Worm (Caenorhabditis elegans) whole organism, L3 larva: ENCODE data around the gene col-99.

Experiments used
- R02D3.7 ChIP-seq: fragments of 150-350 bp; optimal IDR thresholded peaks from 2 replicates; lab custom pipeline; 2014; ENCODE audit warnings: missing biosample characterization, missing genetic modification characterization
- ZK546.5 ChIP-seq: sonication (generic microtip); optimal IDR thresholded peaks from 2 replicates; lab custom pipeline; 2017; ENCODE audit warnings: missing biosample characterization, missing genetic modification characterization
- aly-2 ChIP-seq: fragments of 150-350 bp; optimal IDR thresholded peaks from 2 replicates; lab custom pipeline; 2014; ENCODE audit warnings: missing biosample characterization, missing genetic modification characterization
- ama-1 ChIP-seq: fragments of 150-350 bp; optimal IDR thresholded peaks from 2 replicates; lab custom pipeline; 2018
- ceh-16 ChIP-seq: sonication (generic microtip); optimal IDR thresholded peaks from 2 replicates; lab custom pipeline; 2017; ENCODE audit warnings: missing biosample characterization, missing genetic modification characterization
- ceh-28 ChIP-seq: fragments of 150-350 bp; optimal IDR thresholded peaks from 2 replicates; lab custom pipeline; 2014; ENCODE audit warnings: missing biosample characterization, missing genetic modification reagents, missing genetic modification characterization
- ceh-82 ChIP-seq: fragments of 150-350 bp; optimal IDR thresholded peaks from 2 replicates; lab custom pipeline; 2014; ENCODE audit warnings: missing biosample characterization, missing genetic modification characterization
- ceh-9 ChIP-seq: sonication (generic microtip); optimal IDR thresholded peaks from 2 replicates; lab custom pipeline; 2018; ENCODE audit warnings: missing biosample characterization, missing genetic modification characterization
- daf-12 ChIP-seq: fragments of 150-350 bp; optimal IDR thresholded peaks from 2 replicates; lab custom pipeline; 2014; ENCODE audit warnings: missing biosample characterization, missing genetic modification reagents, missing genetic modification characterization
- egl-27 ChIP-seq: sonication (generic microtip); optimal IDR thresholded peaks from 4 replicates; lab custom pipeline; 2017; ENCODE audit warnings: missing biosample characterization, missing genetic modification reagents, missing genetic modification characterization
- egl-5 ChIP-seq: fragments of 150-350 bp; optimal IDR thresholded peaks from 2 replicates; lab custom pipeline; 2017; ENCODE audit warnings: missing biosample characterization, missing genetic modification reagents, missing genetic modification characterization, inconsistent platforms
- elt-1 ChIP-seq: fragments of 150-350 bp; optimal IDR thresholded peaks from 2 replicates; lab custom pipeline; 2014; ENCODE audit warnings: missing biosample characterization, missing genetic modification characterization
- elt-2 ChIP-seq: sonication (generic microtip); optimal IDR thresholded peaks from 2 replicates; lab custom pipeline; 2016; ENCODE audit warnings: missing genetic modification reagents, mild to moderate bottlenecking, missing genetic modification characterization, missing compliant biosample characterization
- elt-3 ChIP-seq, 3 experiments: fragments of 150-350 bp in 1 of 3; sonication (generic microtip) in 2 of 3; optimal IDR thresholded peaks; 2 replicates in 2 of 3; 4 replicates in 1 of 3; lab custom pipeline; 2014 to 2017; ENCODE audit warnings: missing biosample characterization in 3 of 3, missing genetic modification characterization in 3 of 3
- eor-1 ChIP-seq, 2 experiments: fragments of 150-350 bp; optimal IDR thresholded peaks; 2 replicates each; lab custom pipeline; 2014 to 2018; ENCODE audit warnings: missing biosample characterization in 2 of 2, missing genetic modification characterization in 2 of 2
- fkh-10 ChIP-seq: sonication (generic microtip); optimal IDR thresholded peaks from 2 replicates; lab custom pipeline; 2017; ENCODE audit warnings: missing biosample characterization, missing genetic modification reagents, missing genetic modification characterization
- fkh-2 ChIP-seq: fragments of 150-350 bp; optimal IDR thresholded peaks from 2 replicates; lab custom pipeline; 2014; ENCODE audit warnings: missing biosample characterization, missing genetic modification reagents, missing genetic modification characterization
- fos-1 ChIP-seq: fragments of 150-350 bp; optimal IDR thresholded peaks from 2 replicates; lab custom pipeline; 2014; ENCODE audit warnings: missing biosample characterization, missing genetic modification characterization
- hmg-11 ChIP-seq: sonication (generic microtip); optimal IDR thresholded peaks from 2 replicates; lab custom pipeline; 2016; ENCODE audit warnings: missing genetic modification characterization, missing compliant biosample characterization
- jun-1 ChIP-seq: fragments of 150-350 bp; optimal IDR thresholded peaks from 2 replicates; lab custom pipeline; 2014; ENCODE audit warnings: missing biosample characterization, missing genetic modification reagents, missing genetic modification characterization
- lin-15B ChIP-seq: fragments of 150-350 bp; optimal IDR thresholded peaks from 2 replicates; lab custom pipeline; 2014; ENCODE audit warnings: missing biosample characterization, missing genetic modification characterization
- lin-39 ChIP-seq: fragments of 150-350 bp; optimal IDR thresholded peaks from 2 replicates; lab custom pipeline; 2018; ENCODE audit warnings: missing biosample characterization, missing genetic modification reagents, missing genetic modification characterization
- lsy-12 ChIP-seq: sonication (generic microtip); optimal IDR thresholded peaks from 2 replicates; lab custom pipeline; 2016; ENCODE audit warnings: mild to moderate bottlenecking, missing genetic modification characterization, missing compliant biosample characterization
- mdl-1 ChIP-seq: fragments of 150-350 bp; optimal IDR thresholded peaks from 2 replicates; lab custom pipeline; 2014; ENCODE audit warnings: missing biosample characterization, missing genetic modification characterization
- mml-1 ChIP-seq: fragments of 150-350 bp; sonication (generic microtip); optimal IDR thresholded peaks from 3 replicates; lab custom pipeline; 2014; ENCODE audit warnings: missing biosample characterization, missing genetic modification characterization
- nhr-11 ChIP-seq: fragments of 150-350 bp; optimal IDR thresholded peaks from 2 replicates; lab custom pipeline; 2014; ENCODE audit warnings: missing biosample characterization, missing genetic modification characterization
- nhr-12 ChIP-seq: fragments of 150-350 bp; optimal IDR thresholded peaks from 2 replicates; lab custom pipeline; 2014; ENCODE audit warnings: missing biosample characterization, missing genetic modification characterization
- nhr-23 ChIP-seq: fragments of 150-350 bp; optimal IDR thresholded peaks from 2 replicates; lab custom pipeline; 2014; ENCODE audit warnings: missing biosample characterization, missing genetic modification reagents, missing genetic modification characterization
- nhr-237 ChIP-seq: fragments of 150-350 bp; optimal IDR thresholded peaks from 2 replicates; lab custom pipeline; 2014; ENCODE audit warnings: missing biosample characterization, missing genetic modification characterization
- nhr-25 ChIP-seq: sonication (generic microtip); optimal IDR thresholded peaks from 2 replicates; lab custom pipeline; 2017; ENCODE audit warnings: missing biosample characterization, missing genetic modification characterization
- nhr-28 ChIP-seq: fragments of 150-350 bp; optimal IDR thresholded peaks from 2 replicates; lab custom pipeline; 2014; ENCODE audit warnings: missing biosample characterization, missing genetic modification characterization
- nhr-43 ChIP-seq: sonication (generic microtip); optimal IDR thresholded peaks from 2 replicates; lab custom pipeline; 2016; ENCODE audit warnings: mild to moderate bottlenecking, missing genetic modification characterization, missing compliant biosample characterization; ENCODE audit not compliant: poor library complexity, severe bottlenecking
- nhr-67 ChIP-seq: fragments of 150-350 bp; optimal IDR thresholded peaks from 2 replicates; lab custom pipeline; 2014; ENCODE audit warnings: missing biosample characterization, missing genetic modification characterization
- nhr-76 ChIP-seq: fragments of 150-350 bp; sonication (generic microtip); optimal IDR thresholded peaks from 5 replicates; lab custom pipeline; 2014; ENCODE audit warnings: missing biosample characterization, missing genetic modification characterization
- nhr-77 ChIP-seq: fragments of 150-350 bp; optimal IDR thresholded peaks from 2 replicates; lab custom pipeline; 2014; ENCODE audit warnings: missing biosample characterization, missing genetic modification characterization
- pha-4 ChIP-seq: fragments of 150-350 bp; optimal IDR thresholded peaks from 2 replicates; lab custom pipeline; 2014; ENCODE audit warnings: missing biosample characterization, missing genetic modification reagents, missing genetic modification characterization
- pqm-1 ChIP-seq: fragments of 150-350 bp; optimal IDR thresholded peaks from 2 replicates; lab custom pipeline; 2017; ENCODE audit warnings: missing biosample characterization, missing genetic modification characterization, inconsistent platforms
- sea-2 ChIP-seq: fragments of 150-350 bp; sonication (generic microtip); optimal IDR thresholded peaks from 4 replicates; lab custom pipeline; 2014; ENCODE audit warnings: missing biosample characterization, missing genetic modification reagents, missing genetic modification characterization
- skn-1 ChIP-seq: fragments of 150-350 bp; optimal IDR thresholded peaks from 2 replicates; lab custom pipeline; 2014; ENCODE audit warnings: missing biosample characterization, missing genetic modification characterization
- snpc-4 ChIP-seq: fragments of 150-350 bp; optimal IDR thresholded peaks from 2 replicates; lab custom pipeline; 2014; ENCODE audit warnings: missing biosample characterization, missing genetic modification characterization
- tbx-2 ChIP-seq: sonication (generic microtip); optimal IDR thresholded peaks from 2 replicates; lab custom pipeline; 2016; ENCODE audit warnings: mild to moderate bottlenecking, missing genetic modification characterization, missing compliant biosample characterization
- unc-39 ChIP-seq: sonication (generic microtip); optimal IDR thresholded peaks from 4 replicates; lab custom pipeline; 2017; ENCODE audit warnings: missing biosample characterization, missing genetic modification characterization
- unc-62 ChIP-seq: fragments of 150-350 bp; sonication (generic microtip); optimal IDR thresholded peaks from 4 replicates; lab custom pipeline; 2014; ENCODE audit warnings: missing biosample characterization, missing genetic modification reagents, missing genetic modification characterization
- ztf-11 ChIP-seq: fragments of 150-350 bp; optimal IDR thresholded peaks from 2 replicates; lab custom pipeline; 2014; ENCODE audit warnings: missing biosample characterization, missing genetic modification characterization
- ztf-4 ChIP-seq: fragments of 150-350 bp; optimal IDR thresholded peaks from 2 replicates; lab custom pipeline; 2014; ENCODE audit warnings: missing biosample characterization, missing genetic modification characterization

col-99 gene

ce11 chrIV:149794-150193 is 2.1 kb upstream of the col-99 start:
- TF ChIP-seq pqm-1 (tag; lab: Kevin White, UChicago): no peak
- no peak for TF ChIP-seq nhr-25 (tag; lab: Kevin White, UChicago)
- no peak for TF ChIP-seq aly-2 (tag; lab: Kevin White, UChicago)
- no peak for TF ChIP-seq ztf-11
- TF ChIP-seq mdl-1 (tag; lab: Kevin White, UChicago): no peak
- no peak for TF ChIP-seq elt-2 (tag; lab: Kevin White, UChicago)
- TF ChIP-seq fos-1 (tag; lab: Kevin White, UChicago): no peak
- no peak for TF ChIP-seq elt-1 (tag; lab: Kevin White, UChicago)
- TF ChIP-seq fkh-10 (GFP tag; lab: Kevin White, UChicago): no peak
- TF ChIP-seq nhr-11 (tag; lab: Kevin White, UChicago): no peak
- no peak for TF ChIP-seq snpc-4 (tag; lab: Kevin White, UChicago)
- TF ChIP-seq nhr-76 (tag; lab: Kevin White, UChicago): no peak
- no peak for TF ChIP-seq nhr-28 (tag; lab: Kevin White, UChicago)
- TF ChIP-seq R02D3.7 (tag; lab: Kevin White, UChicago): no peak
- no peak for TF ChIP-seq nhr-237 (tag; lab: Kevin White, UChicago)
- no peak for TF ChIP-seq mml-1 (tag; lab: Kevin White, UChicago)
- no peak for TF ChIP-seq hmg-11 (tag; lab: Kevin White, UChicago)
- TF ChIP-seq ceh-9 (tag; lab: Kevin White, UChicago): no peak
- TF ChIP-seq ceh-28 (tag; lab: Kevin White, UChicago): no peak

- TF ChIP-seq snpc-4 (tag; lab: Kevin White, UChicago) (no peak), ceh-9 (tag; lab: Kevin White, UChicago) (no peak), fkh-2 (no peak), tbx-2 (tag; lab: Kevin White, UChicago) (no peak), unc-62 (GFP tag; lab: Kevin White, UChicago) (no peak), nhr-11 (tag; lab: Kevin White, UChicago) (no peak), aly-2 (tag; lab: Kevin White, UChicago) (no peak), nhr-77 (tag; lab: Kevin White, UChicago) (no peak)
Observed at ce11 chrIV:148756-149155, 1.0 kb upstream of the col-99 start.

ce11 chrIV:143807-144371 is 3.8 kb downstream of the col-99 start:
- TF ChIP-seq elt-1 (tag; lab: Kevin White, UChicago) (peak; percentile 57), nhr-43 (peak; percentile 45), nhr-237 (tag; lab: Kevin White, UChicago) (no peak), nhr-23 (tag; lab: Kevin White, UChicago) (peak; percentile 8), nhr-11 (tag; lab: Kevin White, UChicago) (no peak), nhr-76 (tag; lab: Kevin White, UChicago) (no peak), mml-1 (tag; lab: Kevin White, UChicago) (no peak), egl-27 (tag; lab: Kevin White, UChicago) (no peak), pqm-1 (tag; lab: Kevin White, UChicago) (peak; percentile 1), fkh-2 (no peak), ceh-82 (tag; lab: Kevin White, UChicago) (no peak), egl-5 (peak; percentile 58), nhr-77 (tag; lab: Kevin White, UChicago) (no peak), elt-2 (tag; lab: Kevin White, UChicago) (peak; percentile 30), R02D3.7 (tag; lab: Kevin White, UChicago) (no peak), nhr-25 (tag; lab: Kevin White, UChicago) (no peak), nhr-28 (tag; lab: Kevin White, UChicago) (no peak), ceh-28 (tag; lab: Kevin White, UChicago) (no peak), aly-2 (tag; lab: Kevin White, UChicago) (no peak), eor-1 (tag; optimal IDR thresholded peaks at IDR 0.05; lab: Kevin White, UChicago) (no peak), ztf-4 (tag; lab: Kevin White, UChicago) (no peak), fkh-10 (GFP tag; lab: Kevin White, UChicago) (no peak), skn-1 (tag; lab: Kevin White, UChicago) (no peak), hmg-11 (tag; lab: Kevin White, UChicago) (peak; percentile 94), pha-4 (peak; percentile 56), ama-1 (lab: Kevin White, UChicago) (no peak), unc-62 (GFP tag; lab: Kevin White, UChicago) (peak; percentile 26), lin-15B (tag; lab: Kevin White, UChicago) (peak; percentile 23), daf-12 (tag; lab: Kevin White, UChicago) (no peak), nhr-67 (tag; lab: Kevin White, UChicago) (no peak), nhr-12 (tag; lab: Kevin White, UChicago) (no peak), ztf-11 (no peak), elt-3 (tag; optimal IDR thresholded peaks at IDR 0.05; lab: Kevin White, UChicago) (no peak), tbx-2 (tag; lab: Kevin White, UChicago) (peak; percentile 32), snpc-4 (tag; lab: Kevin White, UChicago) (no peak), lsy-12 (tag; lab: Kevin White, UChicago) (no peak), fos-1 (tag; lab: Kevin White, UChicago) (no peak), jun-1 (peak; percentile 22), lin-39 (tag; lab: Kevin White, UChicago) (peak; percentile 87), ZK546.5 (tag; lab: Kevin White, UChicago) (no peak), sea-2 (GFP tag; lab: Kevin White, UChicago) (no peak), ceh-9 (tag; lab: Kevin White, UChicago) (no peak), unc-39 (tag; lab: Kevin White, UChicago) (no peak), mdl-1 (tag; lab: Kevin White, UChicago) (peak; percentile 73), ceh-16 (no peak)
